Worm (Caenorhabditis elegans): Measurements from ENCODE around the gene mog-4.

The mog-4 gene

DNA sequence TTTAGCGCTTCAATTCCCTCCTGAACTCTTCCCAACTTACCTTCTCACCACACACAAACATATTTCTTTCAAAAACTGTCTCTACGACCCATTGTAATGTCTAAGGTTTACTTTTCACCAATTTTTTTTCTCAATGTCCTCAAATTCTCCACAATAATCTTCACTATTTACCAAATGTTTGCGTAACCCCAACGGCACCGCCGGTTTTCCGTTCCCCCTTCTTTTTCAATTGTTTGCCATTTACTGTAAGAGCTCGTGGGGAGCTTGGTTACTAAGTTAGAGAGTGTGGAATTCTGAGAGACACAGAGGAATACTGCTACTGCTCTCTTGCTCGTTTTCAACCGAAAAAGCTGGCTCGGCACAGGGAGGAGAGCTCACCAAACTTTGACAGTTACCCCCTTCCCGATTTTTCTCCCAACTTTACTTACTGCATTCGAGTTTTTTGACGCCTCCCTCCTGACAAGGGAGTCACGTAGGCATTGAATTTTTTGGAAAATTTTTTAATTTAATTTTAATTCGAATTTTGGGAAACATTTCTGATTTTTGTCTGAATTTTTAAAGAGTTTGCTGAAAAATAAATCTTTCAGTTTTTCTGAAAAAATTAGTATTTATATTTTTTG lies 9.3 kb upstream of the mog-4 start:
- TF ChIP-seq unc-62 (GFP tag; optimal IDR thresholded peaks at IDR 0.05 in 1 of 2) = peak in 1 of 2 experiments; percentile 86
- no peak for TF ChIP-seq unc-62 (tag; optimal IDR thresholded peaks at IDR 0.05)
- TF ChIP-seq egl-43 (GFP tag; IDR thresholded peaks at IDR 0.05) = 0 out of 2 replicates have a peak, but pooled peaks have one; percentile 11
- TF ChIP-seq madf-5 (GFP tag; IDR thresholded peaks at IDR 0.05) = peak; percentile 35 to 73; a peak in 2 of 4 replicates
- no peak for TF ChIP-seq spr-1 (tag; optimal IDR thresholded peaks at IDR 0.05)
- TF ChIP-seq aha-1 (tag) = peak; percentile 70

DNA sequence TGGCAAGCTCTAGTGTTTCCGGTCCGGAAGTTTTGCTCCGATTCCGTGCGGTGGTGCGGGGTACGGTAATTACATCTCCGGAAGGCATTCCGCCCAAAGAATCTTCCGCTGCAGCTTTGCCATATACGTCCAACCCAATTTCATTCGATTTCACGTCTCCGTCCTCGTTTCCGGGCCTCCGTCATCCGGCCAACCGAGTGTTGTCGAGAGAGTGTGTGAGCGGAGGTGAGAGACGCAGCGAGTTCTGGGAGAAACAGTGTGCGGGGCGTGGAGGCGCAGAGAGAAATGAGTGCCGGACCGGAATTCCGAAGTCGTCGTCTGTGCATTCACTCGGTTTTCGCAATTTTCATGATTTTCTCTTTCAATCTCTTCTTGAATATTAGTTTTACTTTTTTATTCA lies 7.9 kb upstream of the mog-4 start:
- TF ChIP-seq daf-8 (GFP tag; IDR thresholded peaks at IDR 0.05) = no peak
- no peak for TF ChIP-seq nhr-41 (GFP tag; IDR thresholded peaks at IDR 0.05)
- no peak for TF ChIP-seq daf-12 (tag; optimal IDR thresholded peaks at IDR 0.05)
- TF ChIP-seq vab-7 (GFP tag; IDR thresholded peaks at IDR 0.05) = no peak
- TF ChIP-seq skn-1 (tag; optimal IDR thresholded peaks at IDR 0.05) = no peak
- TF ChIP-seq lsy-2 (tag; optimal IDR thresholded peaks at IDR 0.05) = peak in 1 of 2 experiments; percentile 10
- no peak for TF ChIP-seq unc-130 (GFP tag; optimal IDR thresholded peaks at IDR 0.05)
- no peak for TF ChIP-seq nhr-25 (tag; optimal IDR thresholded peaks at IDR 0.05; ENCODE audit: borderline replicate concordance, insufficient read depth)
- peak; percentile 63; the same call in 1 of the 2 replicates for TF ChIP-seq egl-43 (GFP tag; IDR thresholded peaks at IDR 0.05)
- TF ChIP-seq fos-1 (tag; optimal IDR thresholded peaks at IDR 0.05) = no peak
- TF ChIP-seq fkh-10 (GFP tag; optimal IDR thresholded peaks at IDR 0.05) = peak; percentile 10
- TF ChIP-seq ceh-82 (tag; optimal IDR thresholded peaks at IDR 0.05) = no peak
- TF ChIP-seq hmg-1.1 (GFP tag; IDR thresholded peaks at IDR 0.05) = peak; percentile 43; the same call in 1 of the 2 replicates
- 0 out of 2 replicates have a peak, but pooled peaks have one; percentile 51 for TF ChIP-seq ctbp-1 (GFP tag; IDR thresholded peaks at IDR 0.05)
- peak; percentile 84 for TF ChIP-seq set-16 (GFP tag; IDR thresholded peaks at IDR 0.05)
- TF ChIP-seq lin-13 (GFP tag; optimal IDR thresholded peaks at IDR 0.05) = no peak
- TF ChIP-seq duxl-1 (tag; optimal IDR thresholded peaks at IDR 0.05; ENCODE audit: poor library complexity) = no peak
- TF ChIP-seq ama-1 (optimal IDR thresholded peaks at IDR 0.05) = no peak
- no peak for TF ChIP-seq gei-8 (GFP tag; optimal IDR thresholded peaks at IDR 0.05)
- no peak for TF ChIP-seq jun-1 (tag; optimal IDR thresholded peaks at IDR 0.05)
- no peak for TF ChIP-seq T20F7.1 (GFP tag; optimal IDR thresholded peaks at IDR 0.05)
- TF ChIP-seq ces-1 (GFP tag; optimal IDR thresholded peaks at IDR 0.05) = no peak
- no peak for TF ChIP-seq madf-9 (GFP tag; conservative IDR thresholded peaks at IDR 0.05)
- no peak for TF ChIP-seq nhr-76 (tag; optimal IDR thresholded peaks at IDR 0.05)
- no peak for TF ChIP-seq dmd-6 (GFP tag; IDR thresholded peaks at IDR 0.05)
- no peak for TF ChIP-seq nhr-48 (tag; optimal IDR thresholded peaks at IDR 0.05)
- peak; percentile 40 for TF ChIP-seq rbr-2 (tag; optimal IDR thresholded peaks at IDR 0.05)
- no peak for TF ChIP-seq nhr-11 (tag; optimal IDR thresholded peaks at IDR 0.05)
- no peak for TF ChIP-seq lim-7 (GFP tag; IDR thresholded peaks at IDR 0.05)
- TF ChIP-seq saeg-2 (GFP tag; IDR thresholded peaks at IDR 0.05) = no peak
- no peak for TF ChIP-seq unc-62 (GFP tag; optimal IDR thresholded peaks at IDR 0.05 in 1 of 2)
- TF ChIP-seq unc-62 (tag; optimal IDR thresholded peaks at IDR 0.05) = no peak
- TF ChIP-seq ztf-11 (tag; optimal IDR thresholded peaks at IDR 0.05) = no peak
- no peak for TF ChIP-seq mes-2 (tag; optimal IDR thresholded peaks at IDR 0.05; ENCODE audit: poor library complexity, severe bottlenecking)
- TF ChIP-seq lin-39 (tag; optimal IDR thresholded peaks at IDR 0.05) = no peak
- no peak for TF ChIP-seq ceh-20 (GFP tag; IDR thresholded peaks at IDR 0.05)
- TF ChIP-seq spr-3 (GFP tag; optimal IDR thresholded peaks at IDR 0.05) = no peak
- no peak for TF ChIP-seq R02D3.7 (tag; optimal IDR thresholded peaks at IDR 0.05)
- TF ChIP-seq F37D6.2 (tag; optimal IDR thresholded peaks at IDR 0.05) = peak; percentile 7
- no peak for TF ChIP-seq Y48G9A.11 (GFP tag; IDR thresholded peaks at IDR 0.05)
- TF ChIP-seq Y5F2A.4 (GFP tag; optimal IDR thresholded peaks at IDR 0.05) = no peak
- TF ChIP-seq mep-1 (tag; optimal IDR thresholded peaks at IDR 0.05) = no peak
- no peak for TF ChIP-seq unc-39 (tag; optimal IDR thresholded peaks at IDR 0.05)
- no peak for TF ChIP-seq lir-3 (tag; optimal IDR thresholded peaks at IDR 0.05)
- no peak for TF ChIP-seq mxl-2 (GFP tag; conservative IDR thresholded peaks at IDR 0.05)
- no peak for TF ChIP-seq sdz-12 (GFP tag; optimal IDR thresholded peaks at IDR 0.05)

All from whole organism, L4 larva.